Worm (Caenorhabditis elegans) whole organism, young adult: ENCODE measurements around the gene har-1.

ENCODE experiments used
- B0035.1 ChIP-seq: sonication (generic microtip); optimal IDR thresholded peaks from 2 replicates; lab custom pipeline; 2016; ENCODE audit warnings: missing genetic modification characterization, mild to moderate bottlenecking, missing compliant biosample characterization, missing genotype, missing genetic modification reagents
- C06A6.2 ChIP-seq: fragments of 200-800 bp; sonication (Bioruptor generic); conservative IDR thresholded peaks from 2 replicates; pipeline ENCODE4 v1.3.6; 2022; ENCODE audit warnings: missing genetic modification characterization, missing compliant biosample characterization
- C17E4.6 ChIP-seq: fragments of 200-800 bp; sonication (Bioruptor generic); IDR thresholded peaks from 2 replicates; pipeline ENCODE4 v1.3.6; 2022; ENCODE audit warnings: missing genetic modification reagents, missing genetic modification characterization, missing compliant biosample characterization
- F22D6.2 ChIP-seq: sonication (generic microtip); optimal IDR thresholded peaks from 2 replicates; lab custom pipeline; 2016; ENCODE audit warnings: mild to moderate bottlenecking, missing genetic modification characterization, missing compliant biosample characterization
- F33H1.4 ChIP-seq: fragments of 200-800 bp; sonication (Bioruptor generic); IDR thresholded peaks from 2 replicates; pipeline ENCODE4 v1.3.6; 2022; ENCODE audit warnings: missing genetic modification reagents, missing genetic modification characterization, missing compliant biosample characterization
- F52B5.7 ChIP-seq: sonication (generic microtip); optimal IDR thresholded peaks from 2 replicates; lab custom pipeline; 2016; ENCODE audit warnings: mild to moderate bottlenecking, missing genetic modification characterization, missing compliant biosample characterization
- F55B11.4 ChIP-seq: sonication (generic microtip); optimal IDR thresholded peaks from 2 replicates; lab custom pipeline; 2016; ENCODE audit warnings: missing compliant biosample characterization, missing genetic modification characterization, borderline replicate concordance; ENCODE audit not compliant: insufficient read depth
- K12H6.12 ChIP-seq: fragments of 200-800 bp; sonication (Bioruptor generic); optimal IDR thresholded peaks from 2 replicates; lab custom pipeline; 2018; ENCODE audit warnings: mild to moderate bottlenecking, missing genetic modification characterization, missing compliant biosample characterization
- T07F8.4 ChIP-seq: sonication (generic microtip); optimal IDR thresholded peaks from 2 replicates; lab custom pipeline; 2016; ENCODE audit warnings: mild to moderate bottlenecking, missing genetic modification characterization, moderate library complexity, missing compliant biosample characterization
- aptf-3 ChIP-seq: fragments of 200-800 bp; sonication (Bioruptor generic); IDR thresholded peaks from 2 replicates; pipeline ENCODE4 v1.3.6; 2022; ENCODE audit warnings: missing genetic modification characterization, missing compliant biosample characterization
- atf-7 ChIP-seq: sonication (generic microtip); optimal IDR thresholded peaks from 2 replicates; lab custom pipeline; 2017; ENCODE audit warnings: mild to moderate bottlenecking, missing genetic modification characterization, missing compliant biosample characterization
- attf-3 ChIP-seq: fragments of 200-800 bp; sonication (Bioruptor generic); conservative IDR thresholded peaks from 2 replicates; pipeline ENCODE4 v1.3.6; 2022; ENCODE audit warnings: missing genetic modification reagents, missing genetic modification characterization, missing compliant biosample characterization
- ccch-3 ChIP-seq: fragments of 200-800 bp; sonication (Bioruptor generic); optimal IDR thresholded peaks from 2 replicates; lab custom pipeline; 2018; ENCODE audit warnings: mild to moderate bottlenecking, missing genetic modification characterization, missing compliant biosample characterization
- ceh-27 ChIP-seq: fragments of 200-800 bp; sonication (Bioruptor generic); optimal IDR thresholded peaks from 2 replicates; lab custom pipeline; 2018; ENCODE audit warnings: mild to moderate bottlenecking, missing genetic modification characterization, moderate library complexity, missing compliant biosample characterization
- ceh-40 ChIP-seq: fragments of 200-800 bp; sonication (Bioruptor generic); IDR thresholded peaks from 2 replicates; pipeline ENCODE4 v1.3.6; 2022; ENCODE audit warnings: missing genetic modification characterization, missing compliant biosample characterization
- ceh-58 ChIP-seq: fragments of 200-800 bp; sonication (Bioruptor generic); IDR thresholded peaks from 2 replicates; pipeline ENCODE4 v1.3.6; 2022; ENCODE audit warnings: missing genetic modification characterization, missing compliant biosample characterization
- ceh-91 ChIP-seq: fragments of 200-800 bp; sonication (Bioruptor generic); IDR thresholded peaks from 2 replicates; pipeline ENCODE4 v1.3.6; 2022; ENCODE audit warnings: missing genetic modification reagents, missing genetic modification characterization, missing compliant biosample characterization
- dox-1 ChIP-seq: fragments of 200-800 bp; sonication (Bioruptor generic); IDR thresholded peaks from 2 replicates; pipeline ENCODE4 v1.3.6; 2022; ENCODE audit warnings: missing genetic modification reagents, missing genetic modification characterization, missing compliant biosample characterization
- efl-1 ChIP-seq: fragments of 150-350 bp; optimal IDR thresholded peaks from 2 replicates; lab custom pipeline; 2014; ENCODE audit warnings: missing biosample characterization, missing genetic modification reagents, missing genetic modification characterization
- egl-44 ChIP-seq: fragments of 200-800 bp; sonication (Bioruptor generic); IDR thresholded peaks from 2 replicates; pipeline ENCODE4 v1.3.6; 2022; ENCODE audit warnings: missing genetic modification reagents, missing genetic modification characterization, missing compliant biosample characterization
- ekl-4 ChIP-seq: fragments of 200-800 bp; sonication (Bioruptor generic); IDR thresholded peaks from 2 replicates; pipeline ENCODE4 v1.3.6; 2022; ENCODE audit warnings: missing genetic modification reagents, missing genetic modification characterization, missing compliant biosample characterization
- hlh-12 ChIP-seq: sonication (generic microtip); optimal IDR thresholded peaks from 2 replicates; lab custom pipeline; 2016; ENCODE audit warnings: missing genetic modification characterization, missing compliant biosample characterization
- hlh-26 ChIP-seq: fragments of 200-800 bp; sonication (Bioruptor generic); conservative IDR thresholded peaks from 2 replicates; pipeline ENCODE4 v1.3.6; 2022; ENCODE audit warnings: missing genetic modification reagents, missing genetic modification characterization, missing compliant biosample characterization
- hmg-1.2 ChIP-seq: fragments of 200-800 bp; sonication (Bioruptor generic); IDR thresholded peaks from 2 replicates; pipeline ENCODE4 v1.3.6; 2022; ENCODE audit warnings: missing genetic modification reagents, missing genetic modification characterization, missing compliant biosample characterization
- hsf-1 ChIP-seq: fragments of 200-800 bp; sonication (Bioruptor generic); IDR thresholded peaks from 2 replicates; pipeline ENCODE4 v1.3.6; 2022; ENCODE audit warnings: missing genetic modification reagents, missing genetic modification characterization, missing compliant biosample characterization
- let-607 ChIP-seq, 2 experiments: fragments of 200-800 bp in 1 of 2; sonication (Bioruptor generic) in 1 of 2; sonication (generic microtip) in 1 of 2; optimal IDR thresholded peaks; 2 replicates each; lab custom pipeline; 2016 to 2018; ENCODE audit warnings: mild to moderate bottlenecking in 2 of 2, missing compliant biosample characterization in 2 of 2, missing genetic modification characterization in 2 of 2, moderate library complexity in 2 of 2, missing genotype in 1 of 2
- lin-26 ChIP-seq: fragments of 200-800 bp; sonication (Bioruptor generic); IDR thresholded peaks from 2 replicates; pipeline ENCODE4 v1.3.6; 2022; ENCODE audit warnings: missing genetic modification reagents, missing genetic modification characterization, missing compliant biosample characterization
- lin-35 ChIP-seq, 3 experiments: fragments of 150-350 bp in 2 of 3; sonication (generic microtip) in 1 of 3; optimal IDR thresholded peaks; 2 replicates each; lab custom pipeline; 2014 to 2018; ENCODE audit warnings: missing biosample characterization in 3 of 3, missing genetic modification characterization in 3 of 3, missing genetic modification reagents in 3 of 3
- mel-28 ChIP-seq: sonication (generic microtip); optimal IDR thresholded peaks from 2 replicates; lab custom pipeline; 2016; ENCODE audit warnings: borderline replicate concordance, mild to moderate bottlenecking, missing genetic modification characterization, missing compliant biosample characterization
- nfya-1 ChIP-seq: sonication (generic microtip); optimal IDR thresholded peaks from 2 replicates; lab custom pipeline; 2017; ENCODE audit warnings: antibody characterized with exemption, missing compliant biosample characterization, missing genetic modification characterization, borderline replicate concordance; ENCODE audit not compliant: insufficient read depth
- nhr-80 ChIP-seq: sonication (generic microtip); optimal IDR thresholded peaks from 2 replicates; lab custom pipeline; 2016; ENCODE audit warnings: missing genetic modification characterization, missing compliant biosample characterization
- pha-4 ChIP-seq: fragments of 150-350 bp; sonication (generic microtip); optimal IDR thresholded peaks from 2 replicates; lab custom pipeline; 2014; ENCODE audit warnings: missing biosample characterization, missing genetic modification reagents, missing genetic modification characterization
- snpc-1.1 ChIP-seq: sonication (generic microtip); optimal IDR thresholded peaks from 2 replicates; lab custom pipeline; 2017; ENCODE audit warnings: missing genetic modification characterization, mild to moderate bottlenecking, missing compliant biosample characterization, antibody characterized with exemption, moderate library complexity, missing genotype, missing genetic modification reagents; ENCODE audit not compliant: insufficient read depth
- snpc-1.3 ChIP-seq: sonication (generic microtip); optimal IDR thresholded peaks from 2 replicates; lab custom pipeline; 2017; ENCODE audit warnings: missing genetic modification characterization, mild to moderate bottlenecking, missing compliant biosample characterization, antibody characterized with exemption, moderate library complexity, missing genotype, missing genetic modification reagents; ENCODE audit not compliant: insufficient read depth
- sptf-2 ChIP-seq: fragments of 200-800 bp; sonication (Bioruptor generic); optimal IDR thresholded peaks from 2 replicates; lab custom pipeline; 2018; ENCODE audit warnings: mild to moderate bottlenecking, missing genetic modification characterization, missing compliant biosample characterization
- tbp1 ChIP-seq: fragments of 200-800 bp; sonication (Bioruptor generic); optimal IDR thresholded peaks from 2 replicates; lab custom pipeline; 2018; ENCODE audit warnings: mild to moderate bottlenecking, missing genetic modification characterization, missing compliant biosample characterization
- tbx-9 ChIP-seq: sonication (generic microtip); optimal IDR thresholded peaks from 2 replicates; lab custom pipeline; 2016; ENCODE audit warnings: borderline replicate concordance, missing genetic modification characterization, inconsistent platforms, missing compliant biosample characterization
- unc-62 ChIP-seq: fragments of 150-350 bp; optimal IDR thresholded peaks from 2 replicates; lab custom pipeline; 2014; ENCODE audit warnings: missing biosample characterization, missing genetic modification reagents, missing genetic modification characterization
- xnd-1 ChIP-seq: sonication (generic microtip); optimal IDR thresholded peaks from 2 replicates; lab custom pipeline; 2016; ENCODE audit warnings: missing genotype, missing genetic modification reagents, missing genetic modification characterization, missing compliant biosample characterization
- zim-3 ChIP-seq: sonication (generic microtip); optimal IDR thresholded peaks from 2 replicates; lab custom pipeline; 2017; ENCODE audit warnings: mild to moderate bottlenecking, missing genetic modification characterization, moderate library complexity, missing compliant biosample characterization
- ztf-18 ChIP-seq: sonication (generic microtip); optimal IDR thresholded peaks from 2 replicates; lab custom pipeline; 2016; ENCODE audit warnings: missing genotype, mild to moderate bottlenecking, missing genetic modification characterization, missing compliant biosample characterization
- ztf-22 ChIP-seq: fragments of 200-800 bp; sonication (Bioruptor generic); optimal IDR thresholded peaks from 2 replicates; lab custom pipeline; 2018; ENCODE audit warnings: mild to moderate bottlenecking, missing genetic modification characterization, moderate library complexity, missing compliant biosample characterization
- ztf-26 ChIP-seq: sonication (generic microtip); optimal IDR thresholded peaks from 2 replicates; lab custom pipeline; 2017; ENCODE audit warnings: missing genetic modification characterization, missing compliant biosample characterization

har-1 gene

ce11 chrIII:4176109-4176596, 24.3 kb downstream of the har-1 start, which contains the start of the genes hrde-1 and C16C10.13 (continued):
- TF ChIP-seq K12H6.12 (tag; lab: Kevin White, UChicago) (no peak), ceh-27 (GFP tag; lab: Kevin White, UChicago) (no peak), B0035.1 (no peak), lin-35 (GFP tag; optimal IDR thresholded peaks at IDR 0.05; lab: Kevin White, UChicago) (no peak), let-607 (tag; optimal IDR thresholded peaks at IDR 0.05; lab: Kevin White, UChicago) (no peak), T07F8.4 (no peak), atf-7 (no peak), pha-4 (tag; lab: Kevin White, UChicago) (no peak), C17E4.6 (GFP tag; lab: Robert Waterston, UW) (peak; percentile 66; the same call in 1 of the 2 replicates), egl-44 (GFP tag; lab: Robert Waterston, UW) (no peak), dox-1 (GFP tag; lab: Robert Waterston, UW) (peak; percentile 78), ceh-91 (GFP tag; lab: Robert Waterston, UW) (peak; percentile 95), xnd-1 (tag; lab: Kevin White, UChicago) (peak; percentile 92), sptf-2 (GFP tag; lab: Kevin White, UChicago) (no peak), nfya-1 (no peak), attf-3 (GFP tag; lab: Robert Waterston, UW) (no peak), zim-3 (no peak), unc-62 (GFP tag; lab: Kevin White, UChicago) (no peak), C06A6.2 (GFP tag; lab: Robert Waterston, UW) (no peak), ztf-26 (no peak), ztf-18 (peak; percentile 7), F55B11.4 (tag; lab: Kevin White, UChicago) (no peak), hlh-26 (GFP tag; lab: Robert Waterston, UW) (no peak), ekl-4 (GFP tag; lab: Robert Waterston, UW) (peak; percentile 65; the same call in 1 of the 2 replicates), snpc-1.3 (tag; lab: Kevin White, UChicago) (peak; percentile 82), efl-1 (GFP tag; lab: Kevin White, UChicago) (peak; percentile 97), hlh-12 (tag; lab: Kevin White, UChicago) (no peak), mel-28 (tag; lab: Kevin White, UChicago) (no peak)

ce11 chrIII:4178564-4178963, 26.7 kb downstream of the har-1 start, which contains the start of gene C16C10.2:
Gene C16C10.2, minus strand, starts transcription at chrIII:4178664.
- TF ChIP-seq lin-26 (GFP tag; lab: Robert Waterston, UW): no peak
- 0 out of 2 replicates have a peak, but pooled peaks have one; percentile 27 for TF ChIP-seq hsf-1 (GFP tag; lab: Robert Waterston, UW)

- TF ChIP-seq snpc-1.3 (tag; lab: Kevin White, UChicago) (no peak), aptf-3 (GFP tag; lab: Robert Waterston, UW) (0 out of 2 replicates have a peak, but pooled peaks have one; percentile 20)
Observed at ce11 chrIII:4181338-4181737, 29.5 kb downstream of the har-1 start, which contains the start of gene C16C10.1. Gene C16C10.1, minus strand, starts transcription at chrIII:4181438.

ce11 chrIII:4186751-4187309, 35.0 kb downstream of the har-1 start, which contains the start of gene lars-1:
Gene lars-1, minus strand, starts transcription at chrIII:4186801.
- TF ChIP-seq let-607 (tag; optimal IDR thresholded peaks at IDR 0.05; lab: Kevin White, UChicago) (peak; percentile 87 to 92), snpc-1.1 (tag; lab: Kevin White, UChicago) (no peak), ceh-58 (GFP tag; lab: Robert Waterston, UW) (no peak), F33H1.4 (GFP tag; lab: Robert Waterston, UW) (no peak), F52B5.7 (tag; lab: Kevin White, UChicago) (no peak), hmg-1.2 (GFP tag; lab: Robert Waterston, UW) (no peak), ztf-22 (GFP tag; lab: Kevin White, UChicago) (no peak), ceh-40 (no peak), F22D6.2 (tag; lab: Kevin White, UChicago) (no peak), tbx-9 (tag; lab: Kevin White, UChicago) (no peak), ccch-3 (GFP tag; lab: Kevin White, UChicago) (no peak), tbp1 (GFP tag; lab: Kevin White, UChicago) (no peak), nhr-80 (tag; lab: Kevin White, UChicago) (peak; percentile 48)
